Worm (Caenorhabditis elegans) whole organism, L1 larva: ENCODE results near the gene C29F9.2.

Source experiments
- F16B12.6 ChIP-seq: fragments of 150-350 bp; optimal IDR thresholded peaks from 2 replicates; lab custom pipeline; 2014; ENCODE audit warnings: missing biosample characterization, missing genetic modification characterization
- ama-1 ChIP-seq: fragments of 150-350 bp; optimal IDR thresholded peaks from 2 replicates; lab custom pipeline; 2014
- ceh-8 ChIP-seq: fragments of 200-800 bp; sonication (Bioruptor generic); optimal IDR thresholded peaks from 2 replicates; lab custom pipeline; 2018; ENCODE audit warnings: mild to moderate bottlenecking, missing genetic modification characterization, moderate library complexity, missing compliant biosample characterization
- dpl-1 ChIP-seq, 3 experiments: fragments of 150-350 bp in 2 of 3; sonication (generic microtip) in 1 of 3; optimal IDR thresholded peaks; 2 replicates each; lab custom pipeline; 2014 to 2017; ENCODE audit warnings: missing biosample characterization in 3 of 3, missing genetic modification characterization in 3 of 3, missing genetic modification reagents in 3 of 3
- egl-27 ChIP-seq, 2 experiments: fragments of 150-350 bp in 1 of 2; sonication (generic microtip); optimal IDR thresholded peaks; 3 replicates each; lab custom pipeline; 2017 to 2018; ENCODE audit warnings: missing biosample characterization in 2 of 2, missing genetic modification characterization in 2 of 2, missing genetic modification reagents in 2 of 2
- elt-3 ChIP-seq, 6 experiments: fragments of 150-350 bp in 1 of 6; sonication (generic microtip); optimal IDR thresholded peaks; 2 replicates each; lab custom pipeline; 2017 to 2018; ENCODE audit warnings: missing biosample characterization in 6 of 6, missing genetic modification characterization in 6 of 6, inconsistent platforms in 1 of 6
- fkh-10 ChIP-seq: sonication (generic microtip); optimal IDR thresholded peaks from 2 replicates; lab custom pipeline; 2017; ENCODE audit warnings: missing biosample characterization, missing genetic modification reagents, missing genetic modification characterization
- mdl-1 ChIP-seq, 2 experiments: fragments of 150-350 bp; optimal IDR thresholded peaks; 2 replicates each; lab custom pipeline; 2014 to 2017; ENCODE audit warnings: missing biosample characterization in 2 of 2, missing genetic modification characterization in 2 of 2, inconsistent platforms in 1 of 2
- nhr-11 ChIP-seq: fragments of 150-350 bp; optimal IDR thresholded peaks from 2 replicates; lab custom pipeline; 2014; ENCODE audit warnings: missing biosample characterization, missing genetic modification characterization
- nhr-237 ChIP-seq: fragments of 150-350 bp; optimal IDR thresholded peaks from 2 replicates; lab custom pipeline; 2014; ENCODE audit warnings: missing biosample characterization, missing genetic modification characterization
- skn-1 ChIP-seq: fragments of 150-350 bp; optimal IDR thresholded peaks from 2 replicates; lab custom pipeline; 2014; ENCODE audit warnings: missing biosample characterization, missing genetic modification characterization
- snu-23 ChIP-seq: sonication (generic microtip); optimal IDR thresholded peaks from 2 replicates; lab custom pipeline; 2016; ENCODE audit warnings: missing genetic modification characterization, missing compliant biosample characterization
- tlp-1 ChIP-seq: fragments of 150-350 bp; optimal IDR thresholded peaks from 2 replicates; lab custom pipeline; 2014; ENCODE audit warnings: missing biosample characterization, missing genetic modification characterization
- ztf-11 ChIP-seq, 2 experiments: sonication (generic microtip); optimal IDR thresholded peaks; 2 replicates each; lab custom pipeline; 2016 to 2017; ENCODE audit warnings: missing genetic modification characterization in 2 of 2, missing biosample characterization in 1 of 2, missing compliant biosample characterization in 1 of 2

DNA sequence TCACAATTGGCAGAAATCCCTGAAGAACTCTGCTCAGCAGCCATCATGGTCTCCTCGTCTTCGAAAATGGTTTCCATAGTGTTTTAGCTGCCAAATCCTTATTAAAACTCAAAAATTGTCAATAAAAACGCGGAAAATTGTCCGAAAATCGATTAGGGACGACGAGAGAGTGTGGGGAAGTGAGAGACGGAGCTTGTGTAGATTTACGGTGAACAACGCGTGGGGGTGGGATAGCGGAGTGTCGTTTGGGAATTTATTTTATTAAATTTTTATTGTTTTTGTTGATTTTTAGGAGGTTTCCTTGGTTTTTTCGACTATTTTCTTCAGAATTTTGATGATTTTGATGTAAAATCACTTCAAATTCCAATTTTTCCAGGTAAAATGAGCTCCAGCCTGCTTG, 43.6 kb upstream of the C29F9.2 start, which contains the start of the genes F54C4.4 and mrpl-40:
- no peak for TF ChIP-seq ceh-8 (GFP tag; lab: Kevin White, UChicago)
- peak; percentile 36 for TF ChIP-seq F16B12.6 (tag; lab: Kevin White, UChicago)
- no peak for TF ChIP-seq tlp-1 (tag; lab: Kevin White, UChicago)
- TF ChIP-seq mdl-1 (tag; optimal IDR thresholded peaks at IDR 0.05; lab: Kevin White, UChicago): peak in 1 of 2 experiments; percentile 34
- TF ChIP-seq egl-27 (tag; optimal IDR thresholded peaks at IDR 0.05; lab: Kevin White, UChicago): no peak
- TF ChIP-seq fkh-10 (GFP tag; lab: Kevin White, UChicago): peak; percentile 1
- no peak for TF ChIP-seq ama-1
- peak in 1 of 2 experiments; percentile 57 for TF ChIP-seq ztf-11 (tag; optimal IDR thresholded peaks at IDR 0.05; lab: Kevin White, UChicago)
- TF ChIP-seq snu-23: peak; percentile 86
- TF ChIP-seq nhr-11 (tag; lab: Kevin White, UChicago): no peak
- peak; percentile 11 for TF ChIP-seq nhr-237
- peak; percentile 45 to 67 (median 65) for TF ChIP-seq dpl-1 (GFP tag; optimal IDR thresholded peaks at IDR 0.05; lab: Kevin White, UChicago)
- TF ChIP-seq skn-1 (tag; lab: Kevin White, UChicago): peak; percentile 29
- peak in 1 of 6 experiments; percentile 28 for TF ChIP-seq elt-3 (tag; optimal IDR thresholded peaks at IDR 0.05; lab: Kevin White, UChicago)
